Worm (Caenorhabditis elegans) whole organism, mixed stage, embryonic: ENCODE results near the gene atl-1.

Experiments used
- M03D4.4 ChIP-seq: sonication (generic microtip); optimal IDR thresholded peaks from 2 replicates; lab custom pipeline; 2017; ENCODE audit warnings: mild to moderate bottlenecking, missing genetic modification characterization, missing compliant biosample characterization
- ceh-39 ChIP-seq: fragments of 150-350 bp; optimal IDR thresholded peaks from 2 replicates; lab custom pipeline; 2014; ENCODE audit warnings: missing biosample characterization, missing genetic modification characterization
- ceh-43 ChIP-seq: fragments of 200-800 bp; sonication (Bioruptor generic); optimal IDR thresholded peaks from 2 replicates; lab custom pipeline; 2018; ENCODE audit warnings: mild to moderate bottlenecking, missing genetic modification characterization, moderate library complexity, missing compliant biosample characterization
- ceh-83 ChIP-seq: fragments of 200-800 bp; sonication (Bioruptor generic); optimal IDR thresholded peaks from 2 replicates; lab custom pipeline; 2018; ENCODE audit warnings: mild to moderate bottlenecking, missing genetic modification characterization, missing compliant biosample characterization
- ces-1 ChIP-seq: fragments of 150-350 bp; optimal IDR thresholded peaks from 2 replicates; lab custom pipeline; 2014; ENCODE audit warnings: missing biosample characterization, missing genetic modification reagents, missing genetic modification characterization
- cnd-1 ChIP-seq: fragments of 200-800 bp; sonication (Bioruptor generic); optimal IDR thresholded peaks from 2 replicates; lab custom pipeline; 2018; ENCODE audit warnings: mild to moderate bottlenecking, missing genetic modification characterization, missing compliant biosample characterization
- drap-1 ChIP-seq: fragments of 200-800 bp; sonication (Bioruptor generic); optimal IDR thresholded peaks from 3 replicates; lab custom pipeline; 2018; ENCODE audit warnings: mild to moderate bottlenecking, missing genetic modification characterization, missing compliant biosample characterization
- elt-1 ChIP-seq: sonication (generic microtip); optimal IDR thresholded peaks from 2 replicates; lab custom pipeline; 2017; ENCODE audit warnings: missing genetic modification characterization, mild to moderate bottlenecking, missing compliant biosample characterization, antibody characterized with exemption, moderate library complexity, borderline replicate concordance; ENCODE audit not compliant: insufficient read depth
- elt-3 ChIP-seq: fragments of 150-350 bp; optimal IDR thresholded peaks from 2 replicates; lab custom pipeline; 2014; ENCODE audit warnings: missing biosample characterization, missing genetic modification characterization
- flh-1 ChIP-seq: fragments of 200-800 bp; sonication (Bioruptor generic); optimal IDR thresholded peaks from 2 replicates; lab custom pipeline; 2018; ENCODE audit warnings: mild to moderate bottlenecking, missing genetic modification characterization, moderate library complexity, missing compliant biosample characterization
- hlh-1 ChIP-seq: fragments of 150-350 bp; optimal IDR thresholded peaks from 2 replicates; lab custom pipeline; 2014; ENCODE audit warnings: missing biosample characterization, missing genetic modification reagents, missing genetic modification characterization
- lin-13 ChIP-seq: fragments of 150-350 bp; optimal IDR thresholded peaks from 2 replicates; lab custom pipeline; 2014; ENCODE audit warnings: missing biosample characterization, missing genetic modification characterization
- lin-32 ChIP-seq: fragments of 200-800 bp; sonication (Bioruptor generic); optimal IDR thresholded peaks from 2 replicates; lab custom pipeline; 2018; ENCODE audit warnings: mild to moderate bottlenecking, missing genetic modification characterization, missing compliant biosample characterization
- lsy-2 ChIP-seq: fragments of 150-350 bp; optimal IDR thresholded peaks from 2 replicates; lab custom pipeline; 2014; ENCODE audit warnings: missing biosample characterization, missing genetic modification characterization
- mab-5 ChIP-seq: fragments of 150-350 bp; optimal IDR thresholded peaks from 2 replicates; lab custom pipeline; 2014; ENCODE audit warnings: missing biosample characterization, missing genetic modification characterization
- mep-1 ChIP-seq: fragments of 150-350 bp; optimal IDR thresholded peaks from 2 replicates; lab custom pipeline; 2017; ENCODE audit warnings: missing biosample characterization, missing genetic modification reagents, missing genetic modification characterization, inconsistent platforms
- nhr-12 ChIP-seq: fragments of 150-350 bp; optimal IDR thresholded peaks from 2 replicates; lab custom pipeline; 2014; ENCODE audit warnings: missing biosample characterization, missing genetic modification characterization
- nhr-2 ChIP-seq: fragments of 150-350 bp; optimal IDR thresholded peaks from 2 replicates; lab custom pipeline; 2014; ENCODE audit warnings: missing biosample characterization, missing genetic modification characterization
- nhr-237 ChIP-seq: fragments of 150-350 bp; optimal IDR thresholded peaks from 2 replicates; lab custom pipeline; 2014; ENCODE audit warnings: missing biosample characterization, missing genetic modification characterization
- nhr-28 ChIP-seq: fragments of 150-350 bp; optimal IDR thresholded peaks from 2 replicates; lab custom pipeline; 2014; ENCODE audit warnings: missing biosample characterization, missing genetic modification characterization
- nhr-76 ChIP-seq: sonication (generic microtip); optimal IDR thresholded peaks from 2 replicates; lab custom pipeline; 2017; ENCODE audit warnings: missing biosample characterization, missing genetic modification characterization
- pha-4 ChIP-seq: fragments of 150-350 bp; optimal IDR thresholded peaks from 2 replicates; lab custom pipeline; 2018; ENCODE audit warnings: missing biosample characterization, missing genetic modification reagents, missing genetic modification characterization
- snpc-4 ChIP-seq: fragments of 150-350 bp; optimal IDR thresholded peaks from 2 replicates; lab custom pipeline; 2014; ENCODE audit warnings: missing biosample characterization, missing genetic modification characterization
- sptf-1 ChIP-seq: sonication (generic microtip); optimal IDR thresholded peaks from 2 replicates; lab custom pipeline; 2017; ENCODE audit warnings: mild to moderate bottlenecking, missing genetic modification characterization, moderate library complexity, missing compliant biosample characterization
- tbx-8 ChIP-seq: fragments of 200-800 bp; sonication (Bioruptor generic); optimal IDR thresholded peaks from 2 replicates; lab custom pipeline; 2018; ENCODE audit warnings: mild to moderate bottlenecking, missing genetic modification characterization, moderate library complexity, missing compliant biosample characterization
- unc-39 ChIP-seq: fragments of 150-350 bp; optimal IDR thresholded peaks from 2 replicates; lab custom pipeline; 2014; ENCODE audit warnings: missing biosample characterization, missing genetic modification characterization
- unc-62 ChIP-seq: fragments of 150-350 bp; optimal IDR thresholded peaks from 2 replicates; lab custom pipeline; 2014; ENCODE audit warnings: missing biosample characterization, missing genetic modification reagents, missing genetic modification characterization
- zip-8 ChIP-seq: fragments of 150-350 bp; optimal IDR thresholded peaks from 2 replicates; lab custom pipeline; 2014; ENCODE audit warnings: missing biosample characterization, missing genetic modification characterization
- ztf-11 ChIP-seq: fragments of 150-350 bp; optimal IDR thresholded peaks from 2 replicates; lab custom pipeline; 2014; ENCODE audit warnings: missing biosample characterization, missing genetic modification characterization

Gene atl-1

ce11 chrV:9690099-9690572 lies 44.7 kb upstream of the atl-1 start, which contains the start of gene rbx-1:
Gene rbx-1, minus strand, starts transcription at chrV:9690522.
- TF ChIP-seq ceh-39 (tag; lab: Kevin White, UChicago) = no peak
- no peak for TF ChIP-seq M03D4.4 (tag; lab: Kevin White, UChicago)
- TF ChIP-seq sptf-1 (tag; lab: Kevin White, UChicago) = no peak
- TF ChIP-seq ceh-43 = no peak
- no peak for TF ChIP-seq cnd-1
- TF ChIP-seq nhr-28 (tag; lab: Kevin White, UChicago) = no peak
- TF ChIP-seq ceh-83 (GFP tag; lab: Kevin White, UChicago) = no peak
- TF ChIP-seq mab-5 = no peak
- no peak for TF ChIP-seq elt-1
- TF ChIP-seq ztf-11 (tag; lab: Kevin White, UChicago) = no peak
- TF ChIP-seq unc-39 (tag; lab: Kevin White, UChicago) = no peak
- no peak for TF ChIP-seq lin-13 (tag; lab: Kevin White, UChicago)
- no peak for TF ChIP-seq nhr-12
- TF ChIP-seq mep-1 = no peak
- TF ChIP-seq snpc-4 (tag; lab: Kevin White, UChicago) = no peak
- no peak for TF ChIP-seq nhr-76 (tag; lab: Kevin White, UChicago)
- TF ChIP-seq unc-62 (GFP tag; lab: Kevin White, UChicago) = no peak
- no peak for TF ChIP-seq nhr-237 (tag; lab: Kevin White, UChicago)
- no peak for TF ChIP-seq flh-1 (GFP tag; lab: Kevin White, UChicago)
- TF ChIP-seq hlh-1 (tag; lab: Kevin White, UChicago) = no peak

- no peak for TF ChIP-seq M03D4.4 (tag; lab: Kevin White, UChicago)
- no peak for TF ChIP-seq lin-13 (tag; lab: Kevin White, UChicago)
- TF ChIP-seq ceh-39 (tag; lab: Kevin White, UChicago) = no peak
- no peak for TF ChIP-seq nhr-28 (tag; lab: Kevin White, UChicago)
- TF ChIP-seq lsy-2 (tag; lab: Kevin White, UChicago) = no peak
Observed at ce11 chrV:9689364-9689763, 44.0 kb upstream of the atl-1 start.

ce11 chrV:9685559-9685958 lies 40.2 kb upstream of the atl-1 start, which contains the start of gene ZK287.4:
Gene ZK287.4, minus strand, starts transcription at chrV:9685659.
- TF ChIP-seq flh-1 (GFP tag; lab: Kevin White, UChicago) (no peak), unc-39 (tag; lab: Kevin White, UChicago) (no peak), drap-1 (GFP tag; lab: Kevin White, UChicago) (no peak), hlh-1 (tag; lab: Kevin White, UChicago) (no peak), sptf-1 (tag; lab: Kevin White, UChicago) (no peak), ceh-39 (tag; lab: Kevin White, UChicago) (no peak), nhr-12 (no peak), lin-32 (GFP tag; lab: Kevin White, UChicago) (no peak), elt-1 (no peak), mep-1 (no peak)

- TF ChIP-seq hlh-1 (tag; lab: Kevin White, UChicago) (no peak), nhr-12 (no peak), nhr-76 (tag; lab: Kevin White, UChicago) (no peak), unc-62 (GFP tag; lab: Kevin White, UChicago) (no peak), nhr-2 (tag; lab: Kevin White, UChicago) (no peak), unc-39 (tag; lab: Kevin White, UChicago) (no peak), flh-1 (GFP tag; lab: Kevin White, UChicago) (no peak), ceh-39 (tag; lab: Kevin White, UChicago) (no peak), elt-1 (no peak), lin-32 (GFP tag; lab: Kevin White, UChicago) (no peak), M03D4.4 (tag; lab: Kevin White, UChicago) (no peak), pha-4 (no peak), ces-1 (GFP tag; lab: Kevin White, UChicago) (no peak), ceh-83 (GFP tag; lab: Kevin White, UChicago) (no peak), elt-3 (tag; lab: Kevin White, UChicago) (no peak), nhr-28 (tag; lab: Kevin White, UChicago) (no peak)
Observed at ce11 chrV:9680260-9680659, 34.9 kb upstream of the atl-1 start.

- TF ChIP-seq ztf-11 (tag; lab: Kevin White, UChicago) (no peak), lin-13 (tag; lab: Kevin White, UChicago) (no peak), zip-8 (tag; lab: Kevin White, UChicago) (no peak), ces-1 (GFP tag; lab: Kevin White, UChicago) (no peak), snpc-4 (tag; lab: Kevin White, UChicago) (no peak), unc-62 (GFP tag; lab: Kevin White, UChicago) (no peak), tbx-8 (GFP tag; lab: Kevin White, UChicago) (no peak)
Observed at ce11 chrV:9679166-9679565, 33.8 kb upstream of the atl-1 start, which contains the start of gene ZK287.9. Gene ZK287.9, plus strand, starts transcription at chrV:9679357.
